Fruit fly (Drosophila melanogaster) whole organism, adult: ENCODE results near the gene CG9839.

ENCODE experiments used
- CG11617 ChIP-seq: fragments of 200-800 bp; sonication (Bioruptor generic); optimal IDR thresholded peaks from 2 replicates; lab custom pipeline; 2017; ENCODE audit warnings: mild to moderate bottlenecking, missing biosample characterization, missing genetic modification reagents, missing genetic modification characterization
- CG12768 ChIP-seq: fragments of 200-800 bp; sonication (Bioruptor generic); optimal IDR thresholded peaks from 2 replicates; lab custom pipeline; 2017; ENCODE audit warnings: missing biosample characterization, missing genetic modification characterization, mild to moderate bottlenecking, moderate library complexity, missing genetic modification reagents
- CG14711 ChIP-seq: fragments of 200-800 bp; sonication (Bioruptor generic); optimal IDR thresholded peaks from 2 replicates; lab custom pipeline; 2018; ENCODE audit warnings: missing biosample characterization, mild to moderate bottlenecking, missing genetic modification characterization, moderate library complexity
- CG1620 ChIP-seq: fragments of 200-800 bp; sonication (Bioruptor generic); optimal IDR thresholded peaks from 2 replicates; lab custom pipeline; 2016; ENCODE audit warnings: missing biosample characterization, missing genetic modification characterization
- CG33017 ChIP-seq: fragments of 200-800 bp; sonication (Bioruptor generic); optimal IDR thresholded peaks from 2 replicates; lab custom pipeline; 2018; ENCODE audit warnings: missing biosample characterization, mild to moderate bottlenecking, missing genetic modification characterization, moderate library complexity
- CG5204 ChIP-seq: fragments of 200-800 bp; sonication (Bioruptor generic); optimal IDR thresholded peaks from 2 replicates; lab custom pipeline; 2016; ENCODE audit warnings: missing biosample characterization, missing genetic modification characterization
- CG7045 ChIP-seq: fragments of 200-800 bp; sonication (Bioruptor generic); optimal IDR thresholded peaks from 2 replicates; lab custom pipeline; 2017; ENCODE audit warnings: missing biosample characterization, mild to moderate bottlenecking, missing genetic modification characterization
- CG7101 ChIP-seq: fragments of 200-800 bp; sonication (Bioruptor generic); optimal IDR thresholded peaks from 2 replicates; lab custom pipeline; 2018; ENCODE audit warnings: missing biosample characterization, mild to moderate bottlenecking, missing genetic modification characterization, moderate library complexity
- Clk ChIP-seq: fragments of 200-800 bp; sonication (Bioruptor generic); optimal IDR thresholded peaks from 2 replicates; lab custom pipeline; 2017; ENCODE audit warnings: missing biosample characterization, missing genetic modification characterization
- Crg-1 ChIP-seq: fragments of 200-800 bp; sonication (Bioruptor generic); optimal IDR thresholded peaks from 2 replicates; lab custom pipeline; 2016; ENCODE audit warnings: missing biosample characterization, missing genetic modification characterization
- Hr96 ChIP-seq: fragments of 200-800 bp; sonication (Bioruptor generic); optimal IDR thresholded peaks from 2 replicates; lab custom pipeline; 2016; ENCODE audit warnings: missing biosample characterization, missing genetic modification characterization
- Mnt ChIP-seq: fragments of 200-800 bp; sonication (Bioruptor generic); optimal IDR thresholded peaks from 2 replicates; lab custom pipeline; 2016; ENCODE audit warnings: missing biosample characterization, mild to moderate bottlenecking, missing genetic modification characterization
- bab1 ChIP-seq: fragments of 200-800 bp; sonication (Bioruptor generic); optimal IDR thresholded peaks from 3 replicates; lab custom pipeline; 2019; ENCODE audit warnings: missing biosample characterization, mild to moderate bottlenecking, missing genetic modification characterization, moderate library complexity
- cic ChIP-seq: fragments of 200-800 bp; sonication (Bioruptor generic); optimal IDR thresholded peaks from 2 replicates; lab custom pipeline; 2017; ENCODE audit warnings: missing biosample characterization, mild to moderate bottlenecking, missing genetic modification characterization, moderate library complexity
- cnc ChIP-seq, 2 experiments: fragments of >200 bp; optimal IDR thresholded peaks; 2 replicates each; lab custom pipeline; 2017
- kay ChIP-seq: fragments of 200-800 bp; sonication (Bioruptor generic); peaks from one replicate; lab custom pipeline; 2016; ENCODE audit warnings: missing biosample characterization, missing genetic modification characterization, borderline replicate concordance
- ovo ChIP-seq: fragments of 200-800 bp; sonication (Bioruptor generic); optimal IDR thresholded peaks from 2 replicates; lab custom pipeline; 2016; ENCODE audit warnings: missing biosample characterization, missing genetic modification characterization
- pad ChIP-seq: fragments of 200-800 bp; sonication (Bioruptor generic); optimal IDR thresholded peaks from 3 replicates; lab custom pipeline; 2017; ENCODE audit warnings: missing biosample characterization, missing genetic modification characterization, mild to moderate bottlenecking, moderate library complexity, missing genetic modification reagents
- tj ChIP-seq: fragments of 200-800 bp; sonication (Bioruptor generic); optimal IDR thresholded peaks from 3 replicates; lab custom pipeline; 2017; ENCODE audit warnings: missing biosample characterization, mild to moderate bottlenecking, missing genetic modification characterization, moderate library complexity
- toe ChIP-seq: fragments of 200-800 bp; sonication (Bioruptor generic); optimal IDR thresholded peaks from 2 replicates; lab custom pipeline; 2016; ENCODE audit warnings: missing biosample characterization, missing genetic modification characterization

Gene CG9839

DNA sequence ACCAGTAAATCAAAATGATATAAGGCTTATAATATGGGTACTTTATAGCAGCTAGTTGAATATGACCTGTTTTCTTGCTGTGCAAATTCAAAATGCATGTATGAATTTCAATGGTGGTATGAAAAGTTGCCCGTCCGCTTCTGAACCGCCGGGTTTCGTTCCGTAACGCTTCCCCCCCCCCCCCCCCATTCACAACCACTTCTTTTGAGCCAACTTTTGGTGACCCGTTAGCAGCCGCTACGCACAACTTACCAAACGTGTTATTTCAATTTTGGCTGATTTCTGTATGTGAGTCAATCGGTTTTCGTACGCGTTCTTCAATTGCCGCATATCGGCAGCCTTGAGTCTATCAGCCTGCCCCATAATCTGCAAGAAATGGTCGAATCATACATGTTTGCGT lies 11.9 kb downstream of the CG9839 start:
- TF ChIP-seq CG14711 (tag; lab: Kevin White, UChicago) (no peak), toe (GFP tag; lab: Kevin White, UChicago) (no peak), CG11617 (GFP tag; lab: Kevin White, UChicago) (no peak), cic (no peak), Hr96 (GFP tag; lab: Kevin White, UChicago) (no peak), CG7045 (GFP tag; lab: Kevin White, UChicago) (no peak), CG1620 (GFP tag; lab: Kevin White, UChicago) (no peak), Mnt (GFP tag; lab: Kevin White, UChicago) (no peak)

- TF ChIP-seq Mnt (GFP tag; lab: Kevin White, UChicago) (no peak), CG14711 (tag; lab: Kevin White, UChicago) (no peak), bab1 (GFP tag; lab: Kevin White, UChicago) (no peak), CG12768 (GFP tag; lab: Kevin White, UChicago) (no peak)
Measured at dm6 chr3R:8792463-8793175, 13.0 kb downstream of the CG9839 start.

DNA sequence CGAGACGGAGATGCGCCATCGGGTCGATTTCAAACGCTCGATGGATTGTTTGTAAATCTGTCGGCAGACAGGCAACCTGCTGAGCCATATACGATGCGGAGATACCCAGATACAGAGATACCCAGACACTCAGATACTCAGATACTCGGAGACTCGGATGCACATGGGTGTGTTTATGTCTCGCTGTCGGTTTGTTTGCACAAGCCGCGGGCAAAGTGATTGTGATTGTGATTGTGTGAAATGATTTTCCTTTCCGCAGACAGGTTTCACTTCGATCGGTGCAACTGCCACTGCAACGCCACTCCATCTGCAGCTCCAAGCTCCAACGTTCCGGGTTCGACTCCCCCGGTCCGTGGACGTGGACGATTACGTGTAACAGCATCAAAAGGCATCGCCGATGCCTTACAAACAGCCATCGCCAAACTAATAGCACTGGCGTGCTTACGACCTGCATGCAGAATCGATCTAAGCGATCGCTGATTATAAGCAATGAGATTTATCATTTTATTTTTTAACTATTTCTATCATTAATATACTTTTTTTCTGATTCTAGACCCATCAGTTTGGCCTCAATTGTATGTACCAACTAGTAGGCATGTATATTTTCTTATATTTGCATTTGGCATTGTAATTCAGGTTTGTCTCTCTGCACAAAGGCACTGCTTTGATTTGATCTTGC lies 16.7 kb downstream of the CG9839 start:
- TF ChIP-seq CG7045 (GFP tag; lab: Kevin White, UChicago), result no peak
- no peak for TF ChIP-seq pad (GFP tag; lab: Kevin White, UChicago)
- TF ChIP-seq CG33017, result no peak
- TF ChIP-seq Crg-1, result no peak
- no peak for TF ChIP-seq kay (GFP tag; lab: Kevin White, UChicago)
- TF ChIP-seq cic, result no peak
- TF ChIP-seq ovo (GFP tag; lab: Kevin White, UChicago), result no peak
- no peak for TF ChIP-seq Mnt (GFP tag; lab: Kevin White, UChicago)

- TF ChIP-seq bab1 (GFP tag; lab: Kevin White, UChicago), result no peak
- TF ChIP-seq CG7045 (GFP tag; lab: Kevin White, UChicago), result no peak
- TF ChIP-seq kay (GFP tag; lab: Kevin White, UChicago), result no peak
- TF ChIP-seq Crg-1, result no peak
- TF ChIP-seq Hr96 (GFP tag; lab: Kevin White, UChicago), result no peak
- TF ChIP-seq CG33017, result no peak
- no peak for TF ChIP-seq CG1620 (GFP tag; lab: Kevin White, UChicago)
- no peak for TF ChIP-seq pad (GFP tag; lab: Kevin White, UChicago)
- TF ChIP-seq cic, result no peak
Measured at dm6 chr3R:8787538-8788282, 17.9 kb downstream of the CG9839 start.

DNA sequence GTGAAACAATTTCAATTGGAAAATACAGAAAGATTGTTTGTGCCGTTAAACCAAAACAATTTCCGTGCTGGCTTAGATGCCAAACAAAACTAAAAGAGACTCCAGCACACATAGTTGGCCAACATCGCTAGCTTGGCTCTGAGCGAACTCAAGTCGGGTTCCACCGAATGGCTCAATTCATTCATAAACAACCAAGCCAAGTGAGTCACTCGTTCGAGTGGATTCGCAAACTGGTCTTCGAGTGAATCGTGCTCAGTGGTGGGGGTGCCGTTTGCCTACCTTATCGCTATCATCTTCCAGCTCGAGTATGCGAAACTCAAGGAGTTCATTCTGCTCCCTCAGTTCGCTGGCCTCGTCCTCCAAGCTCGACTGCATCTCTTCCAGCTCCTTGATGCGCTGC lies 20.2 kb downstream of the CG9839 start:
- TF ChIP-seq Hr96 (GFP tag; lab: Kevin White, UChicago), result no peak
- no peak for TF ChIP-seq CG12768 (GFP tag; lab: Kevin White, UChicago)
- no peak for TF ChIP-seq ovo (GFP tag; lab: Kevin White, UChicago)
- no peak for TF ChIP-seq toe (GFP tag; lab: Kevin White, UChicago)
- no peak for TF ChIP-seq Crg-1
- TF ChIP-seq CG7101, result no peak
- TF ChIP-seq CG7045 (GFP tag; lab: Kevin White, UChicago), result no peak
- no peak for TF ChIP-seq kay (GFP tag; lab: Kevin White, UChicago)
- no peak for TF ChIP-seq cnc (optimal IDR thresholded peaks at IDR 0.05; lab: Kevin White, UChicago)
- TF ChIP-seq tj (GFP tag; lab: Kevin White, UChicago), result no peak
- no peak for TF ChIP-seq CG5204 (GFP tag; lab: Kevin White, UChicago)
- TF ChIP-seq CG11617 (GFP tag; lab: Kevin White, UChicago), result no peak
- TF ChIP-seq CG1620 (GFP tag; lab: Kevin White, UChicago), result no peak
- TF ChIP-seq cic, result no peak
- no peak for TF ChIP-seq CG33017
- no peak for TF ChIP-seq bab1 (GFP tag; lab: Kevin White, UChicago)
- TF ChIP-seq Mnt (GFP tag; lab: Kevin White, UChicago), result no peak

- no peak for TF ChIP-seq CG12768 (GFP tag; lab: Kevin White, UChicago)
- no peak for TF ChIP-seq CG11617 (GFP tag; lab: Kevin White, UChicago)
- TF ChIP-seq pad (GFP tag; lab: Kevin White, UChicago), result no peak
- no peak for TF ChIP-seq kay (GFP tag; lab: Kevin White, UChicago)
- TF ChIP-seq CG7045 (GFP tag; lab: Kevin White, UChicago), result no peak
- no peak for TF ChIP-seq Crg-1
- no peak for TF ChIP-seq ovo (GFP tag; lab: Kevin White, UChicago)
- no peak for TF ChIP-seq Mnt (GFP tag; lab: Kevin White, UChicago)
- TF ChIP-seq CG7101, result no peak
- no peak for TF ChIP-seq CG33017
- TF ChIP-seq tj (GFP tag; lab: Kevin White, UChicago), result no peak
- no peak for TF ChIP-seq Clk (GFP tag; lab: Kevin White, UChicago)
- TF ChIP-seq CG14711 (tag; lab: Kevin White, UChicago), result no peak
- no peak for TF ChIP-seq CG5204 (GFP tag; lab: Kevin White, UChicago)
- no peak for TF ChIP-seq Hr96 (GFP tag; lab: Kevin White, UChicago)
- no peak for TF ChIP-seq CG1620 (GFP tag; lab: Kevin White, UChicago)
- no peak for TF ChIP-seq toe (GFP tag; lab: Kevin White, UChicago)
- TF ChIP-seq cic, result no peak
- TF ChIP-seq bab1 (GFP tag; lab: Kevin White, UChicago), result no peak
- no peak for TF ChIP-seq cnc (optimal IDR thresholded peaks at IDR 0.05; lab: Kevin White, UChicago)
Measured at dm6 chr3R:8784788-8785187, 20.8 kb downstream of the CG9839 start.
